Worm (Caenorhabditis elegans) whole organism, L1 larva: ENCODE measurements around the gene F35G12.7.

Experiments used
- ama-1 ChIP-seq: fragments of 150-350 bp; optimal IDR thresholded peaks from 2 replicates; lab custom pipeline; 2014
- nhr-12 ChIP-seq: sonication (generic microtip); optimal IDR thresholded peaks from 2 replicates; lab custom pipeline; 2017; ENCODE audit warnings: missing biosample characterization, missing genetic modification characterization
- nhr-237 ChIP-seq: fragments of 150-350 bp; optimal IDR thresholded peaks from 2 replicates; lab custom pipeline; 2014; ENCODE audit warnings: missing biosample characterization, missing genetic modification characterization
- nhr-47 ChIP-seq: sonication (generic microtip); optimal IDR thresholded peaks from 2 replicates; lab custom pipeline; 2016; ENCODE audit warnings: mild to moderate bottlenecking, missing genetic modification characterization, moderate library complexity, missing compliant biosample characterization
- nhr-77 ChIP-seq: fragments of 150-350 bp; optimal IDR thresholded peaks from 2 replicates; lab custom pipeline; 2014; ENCODE audit warnings: missing biosample characterization, missing genetic modification characterization
- pqm-1 ChIP-seq: sonication (generic microtip); optimal IDR thresholded peaks from 3 replicates; lab custom pipeline; 2017; ENCODE audit warnings: missing biosample characterization, missing genetic modification characterization
- snpc-4 ChIP-seq: fragments of 150-350 bp; optimal IDR thresholded peaks from 2 replicates; lab custom pipeline; 2014; ENCODE audit warnings: missing biosample characterization, missing genetic modification characterization
- ztf-4 ChIP-seq: fragments of 150-350 bp; optimal IDR thresholded peaks from 2 replicates; lab custom pipeline; 2014; ENCODE audit warnings: missing biosample characterization, missing genetic modification characterization

DNA sequence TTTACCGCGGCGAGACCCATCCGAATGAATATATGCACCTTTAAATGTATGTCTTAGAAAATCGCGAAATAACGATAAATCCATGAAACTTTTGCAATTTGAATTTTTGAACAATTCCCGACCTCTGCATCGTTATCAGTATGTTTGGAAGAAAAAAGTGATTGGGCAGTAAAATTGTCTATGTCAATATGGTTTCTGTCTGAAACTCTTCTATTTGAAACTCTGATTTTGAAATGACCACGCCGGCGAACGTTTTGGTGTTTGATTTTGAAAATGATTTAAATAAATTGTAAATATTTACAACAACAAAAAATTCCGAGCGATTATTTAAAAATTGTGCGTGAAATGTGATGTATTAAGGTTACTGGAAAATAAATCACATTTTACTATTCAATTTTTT lies 25.8 kb downstream of the F35G12.7 start:
- no peak for TF ChIP-seq pqm-1 (tag; lab: Kevin White, UChicago)
- no peak for TF ChIP-seq nhr-12 (tag; lab: Kevin White, UChicago)
- no peak for TF ChIP-seq nhr-77 (tag; lab: Kevin White, UChicago)
- no peak for TF ChIP-seq ama-1 (lab: Kevin White, UChicago)
- TF ChIP-seq nhr-237 (tag; lab: Kevin White, UChicago): no peak
- no peak for TF ChIP-seq nhr-47 (tag; lab: Kevin White, UChicago)
- no peak for TF ChIP-seq ztf-4 (tag; lab: Kevin White, UChicago)
- no peak for TF ChIP-seq snpc-4 (tag; lab: Kevin White, UChicago)
